Worm (Caenorhabditis elegans): ENCODE measurements around the gene C04G2.5.

The C04G2.5 gene

ce11 chrIV:10095171-10095570 lies at the start of gene C04G2.5, which contains the start of gene msp-36:
C04G2.5 (minus strand) TSS chrIV:10095271.
msp-36 (plus strand) TSS chrIV:10095433.
- TF ChIP-seq ceh-8 (GFP tag; optimal IDR thresholded peaks at IDR 0.05): no peak
- no peak for TF ChIP-seq unc-62 (GFP tag; optimal IDR thresholded peaks at IDR 0.05)
- no peak for TF ChIP-seq lir-3 (tag; optimal IDR thresholded peaks at IDR 0.05; ENCODE audit: poor library complexity)
- TF ChIP-seq Y116A8C.19 (tag; optimal IDR thresholded peaks at IDR 0.05; ENCODE audit: borderline replicate concordance): no peak
- no peak for TF ChIP-seq fkh-8 (tag; optimal IDR thresholded peaks at IDR 0.05)
- TF ChIP-seq dpl-1 (GFP tag; optimal IDR thresholded peaks at IDR 0.05): no peak
- TF ChIP-seq ceh-82 (tag; optimal IDR thresholded peaks at IDR 0.05): no peak

- peak; percentile 55 for TF ChIP-seq skn-1 (tag; optimal IDR thresholded peaks at IDR 0.05)
- no peak for TF ChIP-seq egl-13 (tag; optimal IDR thresholded peaks at IDR 0.05)
- no peak for TF ChIP-seq mef-2 (tag; optimal IDR thresholded peaks at IDR 0.05)
These were observed 49.4 kb upstream of the C04G2.5 start for ce11 chrIV:10144487-10144886.

ce11 chrIV:10143640-10144039 lies 48.6 kb upstream of the C04G2.5 start, which contains the start of gene msp-38:
msp-38 (minus strand) TSS chrIV:10143740.
- TF ChIP-seq C16A3.4 (tag; optimal IDR thresholded peaks at IDR 0.05) (no peak), hpl-2 (GFP tag; optimal IDR thresholded peaks at IDR 0.05) (no peak), tlp-1 (tag; optimal IDR thresholded peaks at IDR 0.05) (no peak), snu-23 (GFP tag; optimal IDR thresholded peaks at IDR 0.05) (no peak), fkh-10 (GFP tag; optimal IDR thresholded peaks at IDR 0.05) (no peak), mdl-1 (tag; optimal IDR thresholded peaks at IDR 0.05) (no peak), zag-1 (tag; optimal IDR thresholded peaks at IDR 0.05) (no peak), alr-1 (tag; optimal IDR thresholded peaks at IDR 0.05; ENCODE audit: borderline replicate concordance) (no peak), mab-9 (GFP tag; IDR thresholded peaks at IDR 0.05) (no peak), ztf-4 (tag; optimal IDR thresholded peaks at IDR 0.05) (no peak), ceh-90 (tag; optimal IDR thresholded peaks at IDR 0.05) (no peak), unc-98 (GFP tag; IDR thresholded peaks at IDR 0.05) (no peak), isw-1 (GFP tag; IDR thresholded peaks at IDR 0.05) (no peak), grh-1 (GFP tag; IDR thresholded peaks at IDR 0.05) (no peak), lsy-2 (tag; optimal IDR thresholded peaks at IDR 0.05) (no peak), lin-13 (GFP tag; optimal IDR thresholded peaks at IDR 0.05) (no peak), lin-14 (GFP tag; optimal IDR thresholded peaks at IDR 0.05) (no peak), ztf-11 (tag; optimal IDR thresholded peaks at IDR 0.05) (no peak)

- no peak for TF ChIP-seq dpl-1 (GFP tag; optimal IDR thresholded peaks at IDR 0.05)
- TF ChIP-seq ets-5 (GFP tag; IDR thresholded peaks at IDR 0.05): no peak
- TF ChIP-seq skn-1 (tag; optimal IDR thresholded peaks at IDR 0.05): peak; percentile 83
- no peak for TF ChIP-seq nhr-237 (tag; optimal IDR thresholded peaks at IDR 0.05)
- no peak for TF ChIP-seq lir-3 (tag; optimal IDR thresholded peaks at IDR 0.05; ENCODE audit: poor library complexity)
- no peak for TF ChIP-seq zip-4 (GFP tag; optimal IDR thresholded peaks at IDR 0.05)
- no peak for TF ChIP-seq snpc-4 (tag; optimal IDR thresholded peaks at IDR 0.05)
- TF ChIP-seq sox-4 (tag; optimal IDR thresholded peaks at IDR 0.05): no peak
- TF ChIP-seq rnt-1 (tag; optimal IDR thresholded peaks at IDR 0.05): no peak
- no peak for TF ChIP-seq aha-1 (tag; optimal IDR thresholded peaks at IDR 0.05)
- peak; percentile 8 for TF ChIP-seq elt-2 (tag; optimal IDR thresholded peaks at IDR 0.05)
- TF ChIP-seq lin-13 (GFP tag; optimal IDR thresholded peaks at IDR 0.05): no peak
- TF ChIP-seq Y116A8C.19 (tag; optimal IDR thresholded peaks at IDR 0.05; ENCODE audit: borderline replicate concordance): no peak
- no peak for TF ChIP-seq elt-3 (tag; optimal IDR thresholded peaks at IDR 0.05)
- no peak for TF ChIP-seq lin-35 (GFP tag; optimal IDR thresholded peaks at IDR 0.05)
- TF ChIP-seq nhr-19 (GFP tag; conservative IDR thresholded peaks at IDR 0.05): 0 out of 2 replicates have a peak, but pooled peaks have one; percentile 15
- TF ChIP-seq nhr-71 (tag; optimal IDR thresholded peaks at IDR 0.05): no peak
- no peak for TF ChIP-seq jun-1 (tag; optimal IDR thresholded peaks at IDR 0.05)
These were observed 46.9 kb upstream of the C04G2.5 start, which contains the start of the genes gst-2, gst-4 and dhs-12 for ce11 chrIV:10141930-10142505. gst-2 (minus strand) TSS chrIV:10142061. gst-4 (plus strand) TSS chrIV:10142225. dhs-12 (plus strand) TSS chrIV:10142455.
